Fruit fly (Drosophila melanogaster): Measurements from ENCODE around the gene gdrd.

Gene gdrd

dm6 chr3L:14672387-14673110 is 18.6 kb upstream of the gdrd start, which contains the start of the genes CG43121 and ome:
CG43121 (minus strand) TSS chr3L:14672437.
ome (plus strand) TSS chr3L:14672839.
- no peak for TF ChIP-seq CG6276 (GFP tag; optimal IDR thresholded peaks at IDR 0.05)
- TF ChIP-seq CG3919 (GFP tag; optimal IDR thresholded peaks at IDR 0.05): peak; percentile 30
- TF ChIP-seq fkh (GFP tag; optimal IDR thresholded peaks at IDR 0.05): peak; percentile 89
- no peak for TF ChIP-seq dac (GFP tag; optimal IDR thresholded peaks at IDR 0.05)
- no peak for TF ChIP-seq dsx (GFP tag; optimal IDR thresholded peaks at IDR 0.05; ENCODE audit: poor library complexity, severe bottlenecking)
- TF ChIP-seq achi (GFP tag; optimal IDR thresholded peaks at IDR 0.05): no peak
- TF ChIP-seq salr (GFP tag; optimal IDR thresholded peaks at IDR 0.05): peak; percentile 8 to 11
- TF ChIP-seq lz (GFP tag; optimal IDR thresholded peaks at IDR 0.05): peak; percentile 22
- peak; percentile 45 for TF ChIP-seq vri (GFP tag; optimal IDR thresholded peaks at IDR 0.05)
- TF ChIP-seq Eip93F (GFP tag; optimal IDR thresholded peaks at IDR 0.05): no peak
- TF ChIP-seq CG6163 (GFP tag; IDR thresholded peaks at IDR 0.05): peak; percentile 79
- TF ChIP-seq Sox14 (GFP tag; optimal IDR thresholded peaks at IDR 0.05): peak; percentile 9
- peak; percentile 11 for TF ChIP-seq OdsH (GFP tag; optimal IDR thresholded peaks at IDR 0.05)
- TF ChIP-seq topi (GFP tag; optimal IDR thresholded peaks at IDR 0.05): peak; percentile 5
- no peak for TF ChIP-seq CG7368 (GFP tag; optimal IDR thresholded peaks at IDR 0.05)
- TF ChIP-seq CG11762 (GFP tag; optimal IDR thresholded peaks at IDR 0.05; ENCODE audit: insufficient read depth): no peak
- no peak for TF ChIP-seq CG11294 (GFP tag; IDR thresholded peaks at IDR 0.05)
- TF ChIP-seq CG31627 (GFP tag; optimal IDR thresholded peaks at IDR 0.05): no peak
- peak; percentile 46 for TF ChIP-seq Met (GFP tag; optimal IDR thresholded peaks at IDR 0.05)
- no peak for TF ChIP-seq spab (GFP tag; optimal IDR thresholded peaks at IDR 0.05)
- peak; percentile 22 for TF ChIP-seq CG6792 (GFP tag; optimal IDR thresholded peaks at IDR 0.05)
- TF ChIP-seq Sox102F (GFP tag; optimal IDR thresholded peaks at IDR 0.05): peak; percentile 31
- TF ChIP-seq CG10669 (GFP tag; optimal IDR thresholded peaks at IDR 0.05): peak; percentile 19
- TF ChIP-seq Eip75B (GFP tag; optimal IDR thresholded peaks at IDR 0.05): peak; percentile 2
- peak in 1 of 2 experiments; percentile 57 for TF ChIP-seq ss (GFP tag; optimal IDR thresholded peaks at IDR 0.05)
- no peak for TF ChIP-seq Ets96B (tag; optimal IDR thresholded peaks at IDR 0.05)
- no peak for TF ChIP-seq fd59A (GFP tag; optimal IDR thresholded peaks at IDR 0.05)
- peak; percentile 46 for TF ChIP-seq CG34406 (GFP tag; optimal IDR thresholded peaks at IDR 0.05)
- no peak for TF ChIP-seq cyc (GFP tag; optimal IDR thresholded peaks at IDR 0.05)
- TF ChIP-seq CG11902 (GFP tag; optimal IDR thresholded peaks at IDR 0.05): no peak
- peak; percentile 73 for TF ChIP-seq Eip78C (GFP tag)
- 0 out of 3 replicates have a peak, but pooled peaks have one; percentile 58 for TF ChIP-seq eg (GFP tag; IDR thresholded peaks at IDR 0.05)
- peak; percentile 17 for TF ChIP-seq CG8632 (GFP tag; optimal IDR thresholded peaks at IDR 0.05)
- peak; percentile 18 for TF ChIP-seq Hr4 (GFP tag; optimal IDR thresholded peaks at IDR 0.05)
- peak; percentile 59 for TF ChIP-seq CG15336 (GFP tag; IDR thresholded peaks at IDR 0.05)
- no peak for TF ChIP-seq Lpt (GFP tag; optimal IDR thresholded peaks at IDR 0.05)
- TF ChIP-seq svp (GFP tag): peak; percentile 85
- peak; percentile 38 for TF ChIP-seq CG1621 (tag; optimal IDR thresholded peaks at IDR 0.05)
- TF ChIP-seq CG9139 (GFP tag; optimal IDR thresholded peaks at IDR 0.05): no peak
- no peak for TF ChIP-seq CG4318 (GFP tag; optimal IDR thresholded peaks at IDR 0.05)
- peak; percentile 38 for TF ChIP-seq CG16779 (tag; optimal IDR thresholded peaks at IDR 0.05)
- peak; percentile 38 for TF ChIP-seq pdm3 (GFP tag; optimal IDR thresholded peaks at IDR 0.05)
- no peak for TF ChIP-seq acj6 (GFP tag; optimal IDR thresholded peaks at IDR 0.05)
- peak; percentile 69 for TF ChIP-seq Blimp-1 (GFP tag; optimal IDR thresholded peaks at IDR 0.05)
- TF ChIP-seq CG8319 (GFP tag; optimal IDR thresholded peaks at IDR 0.05): no peak
- no peak for TF ChIP-seq fd85E (GFP tag; optimal IDR thresholded peaks at IDR 0.05)
- TF ChIP-seq esn (GFP tag; optimal IDR thresholded peaks at IDR 0.05): peak; percentile 54
- TF ChIP-seq CG6808 (GFP tag; optimal IDR thresholded peaks at IDR 0.05): peak; percentile 19
- 0 out of 2 replicates have a peak, but pooled peaks have one; percentile 26 for TF ChIP-seq Gug (GFP tag; IDR thresholded peaks at IDR 0.05)
- TF ChIP-seq CG8119 (GFP tag; IDR thresholded peaks at IDR 0.05): no peak
- peak; percentile 36 for TF ChIP-seq CG32006 (GFP tag; optimal IDR thresholded peaks at IDR 0.05)
